Worm (Caenorhabditis elegans) whole organism, L2 larva: ENCODE measurements around the gene F31B9.3.

Source experiments
- ama-1 ChIP-seq: fragments of 150-350 bp; optimal IDR thresholded peaks from 2 replicates; lab custom pipeline; 2018; ENCODE audit warnings: inconsistent platforms
- dmd-4 ChIP-seq: sonication (generic microtip); optimal IDR thresholded peaks from 2 replicates; lab custom pipeline; 2017; ENCODE audit warnings: missing biosample characterization, missing genetic modification characterization
- egl-27 ChIP-seq: sonication (generic microtip); optimal IDR thresholded peaks from 3 replicates; lab custom pipeline; 2017; ENCODE audit warnings: missing biosample characterization, missing genetic modification reagents, missing genetic modification characterization
- lsy-2 ChIP-seq, 2 experiments: fragments of 150-350 bp in 1 of 2; sonication (generic microtip) in 1 of 2; optimal IDR thresholded peaks; 2 replicates each; lab custom pipeline; 2014 to 2017; ENCODE audit warnings: missing biosample characterization in 2 of 2, missing genetic modification characterization in 2 of 2
- mdl-1 ChIP-seq, 2 experiments: fragments of 150-350 bp in 1 of 2; sonication (generic microtip) in 1 of 2; optimal IDR thresholded peaks; 2 replicates each; lab custom pipeline; 2017; ENCODE audit warnings: missing biosample characterization in 2 of 2, missing genetic modification characterization in 2 of 2
- nhr-10 ChIP-seq: sonication (generic microtip); optimal IDR thresholded peaks from 2 replicates; lab custom pipeline; 2017; ENCODE audit warnings: missing biosample characterization, missing genetic modification characterization
- nhr-23 ChIP-seq: fragments of 150-350 bp; optimal IDR thresholded peaks from 2 replicates; lab custom pipeline; 2014; ENCODE audit warnings: missing biosample characterization, missing genetic modification reagents, missing genetic modification characterization
- nhr-237 ChIP-seq: fragments of 150-350 bp; optimal IDR thresholded peaks from 2 replicates; lab custom pipeline; 2014; ENCODE audit warnings: missing biosample characterization, missing genetic modification characterization
- skn-1 ChIP-seq: sonication (generic microtip); optimal IDR thresholded peaks from 2 replicates; lab custom pipeline; 2017; ENCODE audit warnings: missing biosample characterization, missing genetic modification characterization
- unc-62 ChIP-seq: fragments of 150-350 bp; optimal IDR thresholded peaks from 2 replicates; lab custom pipeline; 2014; ENCODE audit warnings: missing biosample characterization, missing genetic modification reagents, missing genetic modification characterization
- ztf-1 ChIP-seq: fragments of 200-800 bp; sonication (Bioruptor generic); conservative IDR thresholded peaks from 2 replicates; pipeline ENCODE4 v1.3.6; 2022; ENCODE audit warnings: missing genetic modification characterization, missing compliant biosample characterization
- ztf-4 ChIP-seq: fragments of 150-350 bp; optimal IDR thresholded peaks from 2 replicates; lab custom pipeline; 2014; ENCODE audit warnings: missing biosample characterization, missing genetic modification characterization

DNA sequence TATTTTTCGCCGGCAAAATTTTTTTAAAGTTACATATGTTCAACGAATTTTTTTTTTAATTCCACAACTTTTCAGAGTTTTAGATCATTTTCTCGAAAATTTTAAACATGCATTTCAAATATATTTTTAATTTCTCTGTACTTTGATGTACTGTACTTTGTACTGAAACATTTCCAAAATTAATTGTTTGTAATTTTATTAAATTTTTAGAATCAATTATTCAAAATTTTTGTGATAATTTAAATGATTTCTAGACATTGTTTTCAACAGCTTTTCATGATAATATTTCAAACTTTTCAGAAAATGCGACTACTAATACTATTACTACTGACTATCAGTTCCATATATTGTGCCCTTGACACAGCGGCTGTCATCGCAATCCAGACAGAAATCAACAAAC is 20.2 kb downstream of the F31B9.3 start, which contains the start of gene mec-5:
- TF ChIP-seq nhr-10 (tag; lab: Kevin White, UChicago) (no peak), ztf-4 (tag; lab: Kevin White, UChicago) (no peak), mdl-1 (tag; optimal IDR thresholded peaks at IDR 0.05; lab: Kevin White, UChicago) (no peak), skn-1 (tag; lab: Kevin White, UChicago) (no peak), nhr-237 (tag; lab: Kevin White, UChicago) (no peak), dmd-4 (no peak), ama-1 (lab: Kevin White, UChicago) (no peak), ztf-1 (GFP tag; lab: Robert Waterston, UW) (no peak), nhr-23 (no peak), lsy-2 (tag; optimal IDR thresholded peaks at IDR 0.05; lab: Kevin White, UChicago) (no peak), egl-27 (tag; lab: Kevin White, UChicago) (no peak), unc-62 (GFP tag; lab: Kevin White, UChicago) (no peak)
